Fruit fly (Drosophila melanogaster) S2 (cell line): ENCODE data around the gene Prx4.

Experiments
- CG8478 ChIP-seq: fragments of >200 bp; optimal IDR thresholded peaks from 2 replicates; lab custom pipeline; 2018
- CTCF ChIP-seq, 2 experiments: fragments of >200 bp; optimal IDR thresholded peaks; 2 replicates each; lab custom pipeline; 2018

DNA sequence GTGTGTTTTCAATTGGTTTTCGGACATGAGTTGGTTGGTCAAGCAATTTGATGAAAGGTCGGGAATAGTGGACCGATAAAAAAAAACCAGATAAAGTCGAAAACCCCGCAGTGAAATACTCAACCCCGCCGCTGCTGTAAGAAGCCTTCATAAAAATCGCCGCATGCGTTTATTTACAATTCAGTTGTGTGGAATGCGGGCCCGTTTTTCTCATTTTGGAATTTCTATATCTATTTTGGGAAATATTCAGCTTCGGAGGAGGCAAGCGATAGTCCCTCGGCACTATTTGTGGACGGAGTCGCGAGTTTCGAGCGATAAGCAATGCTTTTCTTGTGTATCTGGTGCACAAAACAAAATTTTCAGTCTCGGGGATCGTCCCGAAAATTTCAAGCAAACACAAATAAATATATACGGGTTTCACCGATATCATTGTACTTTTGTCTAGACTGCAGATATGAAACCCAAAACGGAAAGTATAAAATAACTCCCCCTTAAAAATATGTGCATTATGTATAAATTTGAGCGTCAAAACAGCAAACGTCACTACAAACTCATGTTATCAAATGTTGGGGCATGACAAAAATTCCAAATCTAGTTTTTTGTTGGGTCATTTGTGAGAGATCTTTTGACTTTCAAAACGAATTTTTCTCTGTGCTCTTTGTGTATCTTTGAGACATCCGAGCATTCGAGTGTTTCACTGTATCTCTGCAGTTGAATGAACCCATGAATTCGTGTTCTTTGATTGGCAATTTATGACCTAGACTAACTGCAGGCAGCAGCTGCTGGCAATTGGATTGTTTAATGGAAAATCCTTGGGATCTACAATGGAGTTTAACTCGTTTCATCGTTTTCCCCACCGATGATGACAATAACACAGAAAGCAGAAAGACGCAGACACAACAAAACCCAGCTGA is 17.1 kb downstream of the Prx4 start:
- no peak for TF ChIP-seq CG8478
- no peak for TF ChIP-seq CTCF (optimal IDR thresholded peaks at IDR 0.05; lab: Kevin White, UChicago)
